Fruit fly (Drosophila melanogaster) whole organism, wandering third instar larva: Measurements from ENCODE around the gene CG7914.

Experiments
- Abd-B ChIP-seq: fragments of >200 bp; optimal IDR thresholded peaks from 2 replicates; lab custom pipeline; 2017; ENCODE audit warnings: missing biosample characterization, missing genetic modification characterization
- CG32264 ChIP-seq: fragments of 200-800 bp; sonication (Bioruptor generic); optimal IDR thresholded peaks from 2 replicates; lab custom pipeline; 2016; ENCODE audit warnings: missing biosample characterization, missing genetic modification characterization
- CG9705 ChIP-seq: fragments of 200-800 bp; sonication (Bioruptor generic); optimal IDR thresholded peaks from 2 replicates; lab custom pipeline; 2018; ENCODE audit warnings: missing biosample characterization, mild to moderate bottlenecking, missing genetic modification characterization
- dmrt93B ChIP-seq: fragments of 200-800 bp; sonication (Bioruptor generic); optimal IDR thresholded peaks from 2 replicates; lab custom pipeline; 2018; ENCODE audit warnings: missing biosample characterization, mild to moderate bottlenecking, missing genetic modification characterization
- lola ChIP-seq: fragments of >200 bp; optimal IDR thresholded peaks from 2 replicates; lab custom pipeline; 2017; ENCODE audit warnings: missing biosample characterization, missing genetic modification characterization
- pan ChIP-seq: fragments of >200 bp; optimal IDR thresholded peaks from 2 replicates; lab custom pipeline; 2017
- usp ChIP-seq: fragments of >200 bp; optimal IDR thresholded peaks from 2 replicates; lab custom pipeline; 2017; ENCODE audit warnings: missing biosample characterization, missing genetic modification characterization

DNA sequence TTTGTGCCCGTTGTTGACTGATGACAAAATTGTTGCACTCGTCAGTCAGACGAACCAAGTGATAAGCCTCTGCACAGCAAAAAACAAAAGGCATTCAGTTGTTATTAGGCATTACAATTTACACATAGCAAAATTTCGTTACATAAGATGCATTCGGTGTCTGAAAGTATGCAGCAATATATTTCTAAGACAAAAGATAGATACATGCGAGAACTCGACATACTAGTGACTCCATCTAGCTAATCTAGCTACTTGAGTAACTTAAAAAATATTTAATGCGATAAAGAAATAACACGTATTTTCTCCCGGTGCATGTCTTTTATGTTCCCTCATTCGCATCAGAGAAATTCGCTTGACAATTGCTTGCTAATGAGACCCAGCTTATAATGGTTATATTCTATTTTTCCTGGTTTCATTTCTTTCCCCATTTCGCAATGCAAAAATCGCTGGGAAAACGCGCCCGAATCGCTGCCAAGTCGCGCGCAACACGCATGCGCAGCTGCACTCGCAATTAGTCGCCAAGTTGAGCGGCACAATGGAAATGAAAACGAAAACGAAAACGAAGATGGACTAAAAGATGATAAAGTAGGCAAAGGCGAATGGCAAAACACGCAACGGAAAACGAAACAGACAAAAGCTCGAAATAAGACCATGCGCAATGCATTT lies 30.9 kb downstream of the CG7914 start:
- no peak for TF ChIP-seq usp
- no peak for TF ChIP-seq pan (lab: Kevin White, UChicago)
- TF ChIP-seq lola, result no peak
- no peak for TF ChIP-seq CG9705
- TF ChIP-seq CG32264, result peak; percentile 35
- no peak for TF ChIP-seq Abd-B (GFP tag; lab: Kevin White, UChicago)
- TF ChIP-seq dmrt93B (GFP tag; lab: Kevin White, UChicago), result no peak
